Worm (Caenorhabditis elegans) whole organism, L4 larva: Measurements from ENCODE around the gene ttr-51.

ENCODE experiments used
- D1046.2 ChIP-seq: fragments of 200-800 bp; sonication (Bioruptor generic); IDR thresholded peaks from 2 replicates; pipeline ENCODE4 v1.3.6; 2022; ENCODE audit warnings: missing genetic modification characterization, missing compliant biosample characterization
- F10B5.3 ChIP-seq: sonication (generic microtip); optimal IDR thresholded peaks from 2 replicates; lab custom pipeline; 2016; ENCODE audit warnings: mild to moderate bottlenecking, missing genetic modification characterization, missing compliant biosample characterization
- Y48G9A.11 ChIP-seq: fragments of 200-800 bp; sonication (Bioruptor generic); IDR thresholded peaks from 2 replicates; pipeline ENCODE4 v1.3.6; 2022; ENCODE audit warnings: missing genetic modification reagents, missing genetic modification characterization, missing compliant biosample characterization
- Y75B8A.6 ChIP-seq: fragments of 200-800 bp; sonication (Bioruptor generic); IDR thresholded peaks from 2 replicates; pipeline ENCODE4 v1.3.6; 2022; ENCODE audit warnings: missing genetic modification reagents, missing genetic modification characterization, missing compliant biosample characterization
- ZK546.5 ChIP-seq, 2 experiments: sonication (generic microtip); optimal IDR thresholded peaks; 2 replicates each; lab custom pipeline; 2017; ENCODE audit warnings: missing biosample characterization in 2 of 2, missing genetic modification characterization in 2 of 2
- aha-1 ChIP-seq: fragments of 150-350 bp; peaks from one replicate; lab custom pipeline; 2014; ENCODE audit warnings: missing biosample characterization, missing genetic modification characterization
- ama-1 ChIP-seq: fragments of 150-350 bp; optimal IDR thresholded peaks from 2 replicates; lab custom pipeline; 2014; ENCODE audit warnings: inconsistent platforms, mixed read lengths
- ceh-28 ChIP-seq: fragments of 150-350 bp; optimal IDR thresholded peaks from 2 replicates; lab custom pipeline; 2014; ENCODE audit warnings: missing biosample characterization, missing genetic modification reagents, missing genetic modification characterization
- ceh-44 ChIP-seq: fragments of 200-800 bp; sonication (Bioruptor generic); IDR thresholded peaks from 2 replicates; pipeline ENCODE4 v1.3.6; 2022; ENCODE audit warnings: missing genetic modification reagents, missing genetic modification characterization, missing compliant biosample characterization
- daf-19 ChIP-seq: fragments of 200-800 bp; sonication (Bioruptor generic); conservative IDR thresholded peaks from 2 replicates; pipeline ENCODE4 v1.3.6; 2022; ENCODE audit warnings: missing genetic modification characterization, missing compliant biosample characterization
- dmd-6 ChIP-seq: fragments of 200-800 bp; sonication (Bioruptor generic); IDR thresholded peaks from 2 replicates; pipeline ENCODE4 v1.3.6; 2022; ENCODE audit warnings: missing genetic modification reagents, missing genetic modification characterization, missing compliant biosample characterization
- dpl-1 ChIP-seq: fragments of 150-350 bp; optimal IDR thresholded peaks from 2 replicates; lab custom pipeline; 2014; ENCODE audit warnings: missing biosample characterization, missing genetic modification reagents, missing genetic modification characterization
- dve-1 ChIP-seq: sonication (generic microtip); optimal IDR thresholded peaks from 2 replicates; lab custom pipeline; 2017; ENCODE audit warnings: antibody characterized with exemption, mild to moderate bottlenecking, missing genetic modification characterization, missing compliant biosample characterization; ENCODE audit not compliant: insufficient read depth
- egl-43 ChIP-seq: fragments of 200-800 bp; sonication (Bioruptor generic); IDR thresholded peaks from 2 replicates; pipeline ENCODE4 v1.3.6; 2022; ENCODE audit warnings: missing genetic modification reagents, missing genetic modification characterization, missing compliant biosample characterization
- fkh-10 ChIP-seq: fragments of 150-350 bp; optimal IDR thresholded peaks from 2 replicates; lab custom pipeline; 2014; ENCODE audit warnings: missing biosample characterization, missing genetic modification reagents, missing genetic modification characterization
- hif-1 ChIP-seq, 2 experiments: sonication (generic microtip); optimal IDR thresholded peaks; 2 replicates each; lab custom pipeline; 2016 to 2017; ENCODE audit warnings: missing compliant biosample characterization in 2 of 2, missing genetic modification characterization in 2 of 2, missing genetic modification reagents in 2 of 2, missing genotype in 2 of 2, mild to moderate bottlenecking in 1 of 2
- hlh-30 ChIP-seq: sonication (generic microtip); optimal IDR thresholded peaks from 2 replicates; lab custom pipeline; 2017; ENCODE audit warnings: antibody characterized with exemption, mild to moderate bottlenecking, missing genetic modification characterization, missing compliant biosample characterization; ENCODE audit not compliant: insufficient read depth
- hmg-1.1 ChIP-seq: fragments of 200-800 bp; sonication (Bioruptor generic); IDR thresholded peaks from 2 replicates; pipeline ENCODE4 v1.3.6; 2022; ENCODE audit warnings: missing genetic modification reagents, missing genetic modification characterization, missing compliant biosample characterization
- lin-1 ChIP-seq: fragments of 200-800 bp; sonication (Bioruptor generic); IDR thresholded peaks from 2 replicates; pipeline ENCODE4 v1.3.6; 2022; ENCODE audit warnings: missing genetic modification reagents, missing genetic modification characterization, missing compliant biosample characterization
- lin-13 ChIP-seq: fragments of 150-350 bp; optimal IDR thresholded peaks from 2 replicates; lab custom pipeline; 2014; ENCODE audit warnings: missing biosample characterization, missing genetic modification reagents, missing genetic modification characterization
- lin-15B ChIP-seq: fragments of 150-350 bp; sonication (generic microtip); optimal IDR thresholded peaks from 3 replicates; lab custom pipeline; 2014; ENCODE audit warnings: missing biosample characterization, missing genetic modification characterization
- lin-38 ChIP-seq: fragments of 200-800 bp; sonication (Bioruptor generic); IDR thresholded peaks from 2 replicates; pipeline ENCODE4 v1.3.6; 2022; ENCODE audit warnings: missing genetic modification reagents, missing genetic modification characterization, missing compliant biosample characterization
- lsy-2 ChIP-seq, 2 experiments: fragments of 150-350 bp in 1 of 2; sonication (generic microtip) in 1 of 2; optimal IDR thresholded peaks; 2 replicates each; lab custom pipeline; 2014 to 2017; ENCODE audit warnings: missing biosample characterization in 2 of 2, missing genetic modification characterization in 2 of 2
- madf-9 ChIP-seq: fragments of 200-800 bp; sonication (Bioruptor generic); conservative IDR thresholded peaks from 2 replicates; pipeline ENCODE4 v1.3.6; 2022; ENCODE audit warnings: missing genetic modification reagents, missing genetic modification characterization, missing compliant biosample characterization
- mdl-1 ChIP-seq, 2 experiments: fragments of 150-350 bp in 1 of 2; sonication (generic microtip) in 1 of 2; optimal IDR thresholded peaks; 2 replicates each; lab custom pipeline; 2014 to 2017; ENCODE audit warnings: missing biosample characterization in 2 of 2, missing genetic modification characterization in 2 of 2
- mep-1 ChIP-seq: fragments of 150-350 bp; sonication (generic microtip); optimal IDR thresholded peaks from 3 replicates; lab custom pipeline; 2014; ENCODE audit warnings: missing biosample characterization, missing genetic modification characterization
- mxl-3 ChIP-seq: fragments of 200-800 bp; sonication (Bioruptor generic); optimal IDR thresholded peaks from 2 replicates; lab custom pipeline; 2018; ENCODE audit warnings: mild to moderate bottlenecking, missing genetic modification characterization, missing compliant biosample characterization
- nhr-10 ChIP-seq: fragments of 150-350 bp; optimal IDR thresholded peaks from 2 replicates; lab custom pipeline; 2014; ENCODE audit warnings: missing biosample characterization, missing genetic modification characterization
- nhr-102 ChIP-seq: sonication (generic microtip); optimal IDR thresholded peaks from 2 replicates; lab custom pipeline; 2016; ENCODE audit warnings: mild to moderate bottlenecking, missing genetic modification characterization, moderate library complexity, missing compliant biosample characterization
- nhr-111 ChIP-seq: fragments of 200-800 bp; sonication (Bioruptor generic); optimal IDR thresholded peaks from 2 replicates; lab custom pipeline; 2018; ENCODE audit warnings: mild to moderate bottlenecking, missing genetic modification characterization, missing compliant biosample characterization
- nhr-237 ChIP-seq: sonication (generic microtip); optimal IDR thresholded peaks from 2 replicates; lab custom pipeline; 2017; ENCODE audit warnings: missing biosample characterization, missing genetic modification characterization
- nhr-28 ChIP-seq: fragments of 150-350 bp; optimal IDR thresholded peaks from 2 replicates; lab custom pipeline; 2014; ENCODE audit warnings: missing biosample characterization, missing genetic modification characterization
- nhr-48 ChIP-seq: sonication (generic microtip); optimal IDR thresholded peaks from 2 replicates; lab custom pipeline; 2016; ENCODE audit warnings: mild to moderate bottlenecking, missing genetic modification characterization, missing compliant biosample characterization
- nhr-76 ChIP-seq: fragments of 150-350 bp; optimal IDR thresholded peaks from 2 replicates; lab custom pipeline; 2014; ENCODE audit warnings: missing biosample characterization, missing genetic modification characterization
- pha-4 ChIP-seq, 2 experiments: fragments of 150-350 bp in 1 of 2; fragments of 200-800 bp in 1 of 2; sonication (Bioruptor generic) in 1 of 2; IDR thresholded peaks in 1 of 2; optimal IDR thresholded peaks in 1 of 2; 2 replicates each; pipeline versions ENCODE4 v1.3.6 to Lab custom; 2014 to 2022; ENCODE audit warnings: missing genetic modification characterization in 2 of 2, missing genetic modification reagents in 2 of 2, missing biosample characterization in 1 of 2, missing compliant biosample characterization in 1 of 2
- php-3 ChIP-seq: fragments of 200-800 bp; sonication (Bioruptor generic); IDR thresholded peaks from 2 replicates; pipeline ENCODE4 v1.3.6; 2022; ENCODE audit warnings: missing genetic modification reagents, missing genetic modification characterization, missing compliant biosample characterization
- pqm-1 ChIP-seq: sonication (generic microtip); optimal IDR thresholded peaks from 2 replicates; lab custom pipeline; 2017; ENCODE audit warnings: missing biosample characterization, missing genetic modification characterization
- sdz-12 ChIP-seq: fragments of 200-800 bp; sonication (Bioruptor generic); optimal IDR thresholded peaks from 2 replicates; lab custom pipeline; 2018; ENCODE audit warnings: mild to moderate bottlenecking, missing genetic modification characterization, missing compliant biosample characterization
- set-16 ChIP-seq: fragments of 200-800 bp; sonication (Bioruptor generic); IDR thresholded peaks from 2 replicates; pipeline ENCODE4 v1.3.6; 2022; ENCODE audit warnings: missing genetic modification reagents, missing genetic modification characterization, missing compliant biosample characterization
- snpc-4 ChIP-seq: fragments of 150-350 bp; optimal IDR thresholded peaks from 2 replicates; lab custom pipeline; 2014; ENCODE audit warnings: missing biosample characterization, missing genetic modification characterization
- spr-3 ChIP-seq: fragments of 200-800 bp; sonication (Bioruptor generic); optimal IDR thresholded peaks from 2 replicates; lab custom pipeline; 2018; ENCODE audit warnings: mild to moderate bottlenecking, missing genetic modification characterization, missing compliant biosample characterization
- tag-97 ChIP-seq: fragments of 200-800 bp; sonication (Bioruptor generic); IDR thresholded peaks from 2 replicates; pipeline ENCODE4 v1.3.6; 2022; ENCODE audit warnings: missing genetic modification characterization, missing compliant biosample characterization
- unc-39 ChIP-seq: sonication (generic microtip); optimal IDR thresholded peaks from 2 replicates; lab custom pipeline; 2017; ENCODE audit warnings: missing biosample characterization, missing genetic modification characterization
- unc-62 ChIP-seq, 3 experiments: fragments of 150-350 bp in 1 of 3; sonication (generic microtip); optimal IDR thresholded peaks in 2 of 3; peaks in 1 of 3; 1 replicate in 1 of 3; 2 replicates in 2 of 3; lab custom pipeline; 2014 to 2017; ENCODE audit warnings: missing biosample characterization in 3 of 3, missing genetic modification characterization in 3 of 3, missing genetic modification reagents in 3 of 3, missing genotype in 1 of 3
- vab-7 ChIP-seq: fragments of 200-800 bp; sonication (Bioruptor generic); IDR thresholded peaks from 2 replicates; pipeline ENCODE4 v1.3.6; 2022; ENCODE audit warnings: missing genetic modification reagents, missing genetic modification characterization, missing compliant biosample characterization
- zfp-2 ChIP-seq: sonication (generic microtip); optimal IDR thresholded peaks from 2 replicates; lab custom pipeline; 2016; ENCODE audit warnings: mild to moderate bottlenecking, missing genetic modification characterization, missing compliant biosample characterization
- ztf-11 ChIP-seq: fragments of 150-350 bp; optimal IDR thresholded peaks from 2 replicates; lab custom pipeline; 2014; ENCODE audit warnings: missing biosample characterization, missing genetic modification characterization
- ztf-7 ChIP-seq: fragments of 150-350 bp; optimal IDR thresholded peaks from 2 replicates; lab custom pipeline; 2014; ENCODE audit warnings: missing biosample characterization, missing genetic modification characterization

Gene ttr-51

ce11 chrIV:13238943-13239861, 12.9 kb downstream of the ttr-51 start, which contains the start of gene tag-115 (continued):
- no peak for TF ChIP-seq php-3
- peak; percentile 85 for TF ChIP-seq aha-1
- no peak for TF ChIP-seq hmg-1.1 (GFP tag; lab: Robert Waterston, UW)
- peak in 1 of 2 experiments; percentile 83 for TF ChIP-seq unc-62 (GFP tag; optimal IDR thresholded peaks at IDR 0.05 in 1 of 2; lab: Kevin White, UChicago)
- no peak for TF ChIP-seq unc-62 (tag; optimal IDR thresholded peaks at IDR 0.05; lab: Kevin White, UChicago)
- peak; percentile 50; the same call in 1 of the 2 replicates for TF ChIP-seq Y48G9A.11 (GFP tag; lab: Robert Waterston, UW)
- TF ChIP-seq lin-13, result peak; percentile 23
- no peak for TF ChIP-seq nhr-237 (tag; lab: Kevin White, UChicago)
- TF ChIP-seq ztf-7, result peak; percentile 6
- no peak; the same call in 1 of the 2 replicates for TF ChIP-seq ceh-44
- TF ChIP-seq mep-1 (tag; lab: Kevin White, UChicago), result peak; percentile 3
- TF ChIP-seq madf-9 (GFP tag; lab: Robert Waterston, UW), result no peak
- no peak for TF ChIP-seq sdz-12
- TF ChIP-seq pqm-1 (tag; lab: Kevin White, UChicago), result no peak
- TF ChIP-seq zfp-2, result no peak
- no peak for TF ChIP-seq unc-39
- TF ChIP-seq D1046.2 (GFP tag; lab: Robert Waterston, UW), result no peak
- TF ChIP-seq nhr-28 (tag; lab: Kevin White, UChicago), result no peak
- peak; percentile 70 for TF ChIP-seq ama-1 (lab: Kevin White, UChicago)
- TF ChIP-seq mxl-3, result no peak
- peak in 1 of 2 experiments; percentile 66 for TF ChIP-seq lsy-2 (tag; optimal IDR thresholded peaks at IDR 0.05; lab: Kevin White, UChicago)
- TF ChIP-seq ZK546.5 (tag; optimal IDR thresholded peaks at IDR 0.05; lab: Kevin White, UChicago), result no peak
- no peak for TF ChIP-seq lin-15B (tag; lab: Kevin White, UChicago)
- TF ChIP-seq hlh-30, result peak; percentile 25
- TF ChIP-seq F10B5.3 (tag; lab: Kevin White, UChicago), result no peak
- TF ChIP-seq lin-1 (GFP tag; lab: Robert Waterston, UW), result peak; percentile 53; the same call in 1 of the 2 replicates
- TF ChIP-seq ceh-28 (tag; lab: Kevin White, UChicago), result no peak
- no peak for TF ChIP-seq snpc-4 (tag; lab: Kevin White, UChicago)
- no peak for TF ChIP-seq dmd-6
- no peak for TF ChIP-seq tag-97 (GFP tag; lab: Robert Waterston, UW)
- TF ChIP-seq Y75B8A.6, result 0 out of 2 replicates have a peak, but pooled peaks have one; percentile 34
- TF ChIP-seq nhr-10 (tag; lab: Kevin White, UChicago), result no peak
- no peak for TF ChIP-seq vab-7 (GFP tag; lab: Robert Waterston, UW)
- TF ChIP-seq dpl-1 (GFP tag; lab: Kevin White, UChicago), result no peak
- TF ChIP-seq nhr-111, result no peak
- no peak for TF ChIP-seq egl-43 (GFP tag; lab: Robert Waterston, UW)
- peak; percentile 85 for TF ChIP-seq lin-38
- TF ChIP-seq mdl-1 (tag; optimal IDR thresholded peaks at IDR 0.05; lab: Kevin White, UChicago), result no peak
- peak; percentile 56 for TF ChIP-seq nhr-102 (tag; lab: Kevin White, UChicago)
- TF ChIP-seq set-16, result no peak
- TF ChIP-seq daf-19, result 0 out of 2 replicates have a peak, but pooled peaks have one; percentile 57
- TF ChIP-seq ztf-11 (tag; lab: Kevin White, UChicago), result no peak
- peak; percentile 71; the same call in 1 of the 2 replicates for TF ChIP-seq pha-4 (GFP tag; IDR thresholded peaks at IDR 0.05; lab: Robert Waterston, UW)
- no peak for TF ChIP-seq pha-4 (tag; optimal IDR thresholded peaks at IDR 0.05; lab: Kevin White, UChicago)
- TF ChIP-seq nhr-76 (tag; lab: Kevin White, UChicago), result no peak
- TF ChIP-seq spr-3 (GFP tag; lab: Kevin White, UChicago), result no peak
- no peak for TF ChIP-seq fkh-10
- peak; percentile 48 for TF ChIP-seq nhr-48 (tag; lab: Kevin White, UChicago)
- no peak for TF ChIP-seq hif-1 (tag; optimal IDR thresholded peaks at IDR 0.05; lab: Kevin White, UChicago)
- TF ChIP-seq dve-1 (tag; lab: Kevin White, UChicago), result peak; percentile 39
